Fruit fly (Drosophila melanogaster) whole organism, embryonic: ENCODE measurements around the gene Bap111.

Experiments used
- B-H1 ChIP-seq: fragments of 200-800 bp; sonication (Bioruptor generic); IDR thresholded peaks from 3 replicates; pipeline ENCODE4 v1.3.6; 2022; ENCODE audit warnings: missing biosample characterization, missing genetic modification characterization
- Blimp-1 ChIP-seq: fragments of 200-800 bp; sonication (Bioruptor generic); optimal IDR thresholded peaks from 3 replicates; lab custom pipeline; 2018; ENCODE audit warnings: missing biosample characterization, missing genetic modification characterization, mild to moderate bottlenecking, moderate library complexity, missing genetic modification reagents
- CG12155 ChIP-seq: fragments of 200-800 bp; sonication (Bioruptor generic); optimal IDR thresholded peaks from 3 replicates; lab custom pipeline; 2016; ENCODE audit warnings: missing biosample characterization, missing genetic modification characterization
- CG12391 ChIP-seq: fragments of 200-800 bp; sonication (Bioruptor generic); optimal IDR thresholded peaks from 3 replicates; lab custom pipeline; 2018; ENCODE audit warnings: missing biosample characterization, mild to moderate bottlenecking, missing genetic modification characterization, moderate library complexity
- CG13775 ChIP-seq: fragments of 200-800 bp; sonication (Bioruptor generic); optimal IDR thresholded peaks from 3 replicates; lab custom pipeline; 2017; ENCODE audit warnings: missing biosample characterization, mild to moderate bottlenecking, missing genetic modification characterization
- CG14050 ChIP-seq: fragments of 200-800 bp; sonication (Bioruptor generic); IDR thresholded peaks from 3 replicates; pipeline ENCODE4 v1.3.6; 2022; ENCODE audit warnings: missing biosample characterization, missing genetic modification characterization
- CG14710 ChIP-seq: fragments of 200-800 bp; sonication (Bioruptor generic); optimal IDR thresholded peaks from 3 replicates; lab custom pipeline; 2019; ENCODE audit warnings: missing biosample characterization, mild to moderate bottlenecking, missing genetic modification characterization, moderate library complexity
- CG16815 ChIP-seq: fragments of 200-800 bp; sonication (Bioruptor generic); optimal IDR thresholded peaks from 3 replicates; lab custom pipeline; 2017; ENCODE audit warnings: missing biosample characterization, mild to moderate bottlenecking, missing genetic modification characterization
- CG17612 ChIP-seq: fragments of 200-800 bp; sonication (Bioruptor generic); IDR thresholded peaks from 2 replicates; pipeline ENCODE4 v1.3.6; 2022; ENCODE audit warnings: missing biosample characterization, missing genetic modification characterization
- CG18262 ChIP-seq: fragments of 200-800 bp; optimal IDR thresholded peaks from 3 replicates; lab custom pipeline; 2019; ENCODE audit warnings: missing biosample characterization, mild to moderate bottlenecking, missing genetic modification characterization, moderate library complexity
- CG30431 ChIP-seq: fragments of 200-800 bp; sonication (Bioruptor generic); optimal IDR thresholded peaks from 2 replicates; lab custom pipeline; 2017; ENCODE audit warnings: missing biosample characterization, missing genetic modification characterization
- CG3065 ChIP-seq: fragments of 200-800 bp; sonication (Bioruptor generic); optimal IDR thresholded peaks from 2 replicates; lab custom pipeline; 2016; ENCODE audit warnings: missing biosample characterization, missing genetic modification characterization
- CG32767 ChIP-seq: fragments of 200-800 bp; sonication (Bioruptor generic); IDR thresholded peaks from 2 replicates; pipeline ENCODE4 v1.3.6; 2022; ENCODE audit warnings: missing biosample characterization, missing genetic modification characterization
- CG3407 ChIP-seq: fragments of 200-800 bp; sonication (Bioruptor generic); optimal IDR thresholded peaks from 2 replicates; lab custom pipeline; 2018; ENCODE audit warnings: missing biosample characterization, mild to moderate bottlenecking, missing genetic modification characterization
- CG34422 ChIP-seq: fragments of 200-800 bp; sonication (Bioruptor generic); IDR thresholded peaks from 3 replicates; pipeline ENCODE4 v1.3.6; 2022; ENCODE audit warnings: missing biosample characterization, missing genetic modification characterization
- CG3838 ChIP-seq: fragments of 200-800 bp; sonication (Bioruptor generic); optimal IDR thresholded peaks from 3 replicates; lab custom pipeline; 2016; ENCODE audit warnings: missing biosample characterization, missing genetic modification characterization
- CG6175 ChIP-seq: fragments of 200-800 bp; sonication (Bioruptor generic); IDR thresholded peaks from 3 replicates; pipeline ENCODE4 v1.3.6; 2022; ENCODE audit warnings: missing biosample characterization, missing genetic modification characterization
- CG6272 ChIP-seq: fragments of 200-800 bp; sonication (Bioruptor generic); IDR thresholded peaks from 2 replicates; pipeline ENCODE4 v1.3.6; 2022; ENCODE audit warnings: missing biosample characterization, missing genetic modification characterization
- CG6813 ChIP-seq: fragments of 200-800 bp; sonication (Bioruptor generic); optimal IDR thresholded peaks from 2 replicates; lab custom pipeline; 2017; ENCODE audit warnings: missing biosample characterization, missing genetic modification characterization, mild to moderate bottlenecking, moderate library complexity, missing genetic modification reagents
- Dll ChIP-seq: fragments of 200-800 bp; sonication (Bioruptor generic); IDR thresholded peaks from 4 replicates; pipeline ENCODE4 v1.3.6; 2022; ENCODE audit warnings: missing biosample characterization, missing genetic modification characterization; ENCODE audit not compliant: partially characterized antibody
- Doc2 ChIP-seq: fragments of 200-800 bp; sonication (Bioruptor generic); IDR thresholded peaks from 2 replicates; pipeline ENCODE4 v1.3.6; 2022; ENCODE audit warnings: missing biosample characterization, missing genetic modification characterization
- Dref ChIP-seq: fragments of 200-800 bp; sonication (Bioruptor generic); IDR thresholded peaks from 2 replicates; pipeline ENCODE4 v1.3.6; 2022; ENCODE audit warnings: missing biosample characterization, missing genetic modification characterization
- Fer3 ChIP-seq: fragments of 200-800 bp; sonication (Bioruptor generic); optimal IDR thresholded peaks from 2 replicates; lab custom pipeline; 2018; ENCODE audit warnings: missing biosample characterization, mild to moderate bottlenecking, missing genetic modification characterization, moderate library complexity
- Gug ChIP-seq: fragments of 200-800 bp; sonication (Bioruptor generic); IDR thresholded peaks from 4 replicates; pipeline ENCODE4 v1.3.6; 2022; ENCODE audit warnings: missing biosample characterization, missing genetic modification characterization
- Hand ChIP-seq: fragments of 200-800 bp; sonication (Bioruptor generic); optimal IDR thresholded peaks from 2 replicates; lab custom pipeline; 2017; ENCODE audit warnings: mild to moderate bottlenecking, missing biosample characterization, missing genetic modification reagents, missing genetic modification characterization
- Oaz ChIP-seq: fragments of 200-800 bp; sonication (Bioruptor generic); IDR thresholded peaks from 2 replicates; pipeline ENCODE4 v1.3.6; 2022; ENCODE audit warnings: missing biosample characterization, missing genetic modification characterization
- Opbp ChIP-seq: fragments of 200-800 bp; sonication (Bioruptor generic); IDR thresholded peaks from 3 replicates; pipeline ENCODE4 v1.3.6; 2022; ENCODE audit warnings: missing biosample characterization, missing genetic modification characterization; ENCODE audit not compliant: partially characterized antibody
- Sry-δ ChIP-seq: fragments of 200-800 bp; sonication (Bioruptor generic); optimal IDR thresholded peaks from 2 replicates; lab custom pipeline; 2016; ENCODE audit warnings: missing biosample characterization, missing genetic modification characterization
- ci ChIP-seq: fragments of 200-800 bp; sonication (Bioruptor generic); IDR thresholded peaks from 3 replicates; pipeline ENCODE4 v1.3.6; 2022; ENCODE audit warnings: missing biosample characterization, missing genetic modification characterization
- croc ChIP-seq: fragments of 200-800 bp; sonication (Bioruptor generic); conservative IDR thresholded peaks from 3 replicates; pipeline ENCODE4 v1.3.6; 2022; ENCODE audit warnings: missing biosample characterization, missing genetic modification characterization
- crp ChIP-seq, 2 experiments: fragments of 200-800 bp; sonication (Bioruptor generic); optimal IDR thresholded peaks; 2 replicates in 1 of 2; 3 replicates in 1 of 2; lab custom pipeline; 2017; ENCODE audit warnings: missing biosample characterization in 2 of 2, missing genetic modification characterization in 2 of 2, mild to moderate bottlenecking in 1 of 2, moderate library complexity in 1 of 2
- cwo ChIP-seq: fragments of 200-800 bp; sonication (Bioruptor generic); optimal IDR thresholded peaks from 3 replicates; lab custom pipeline; 2017; ENCODE audit warnings: missing biosample characterization, missing genetic modification characterization, mild to moderate bottlenecking, moderate library complexity, missing genetic modification reagents
- disco-r ChIP-seq: fragments of 200-800 bp; sonication (Bioruptor generic); optimal IDR thresholded peaks from 2 replicates; lab custom pipeline; 2016; ENCODE audit warnings: missing biosample characterization, missing genetic modification characterization
- dmrt99B ChIP-seq: fragments of 200-800 bp; sonication (Bioruptor generic); optimal IDR thresholded peaks from 2 replicates; lab custom pipeline; 2018; ENCODE audit warnings: missing biosample characterization, mild to moderate bottlenecking, missing genetic modification characterization, moderate library complexity
- fd3F ChIP-seq: fragments of 200-800 bp; sonication (Bioruptor generic); optimal IDR thresholded peaks from 2 replicates; lab custom pipeline; 2018; ENCODE audit warnings: missing biosample characterization, mild to moderate bottlenecking, missing genetic modification characterization, moderate library complexity
- fd64A ChIP-seq: fragments of 200-800 bp; sonication (Bioruptor generic); optimal IDR thresholded peaks from 3 replicates; lab custom pipeline; 2018; ENCODE audit warnings: missing biosample characterization, mild to moderate bottlenecking, missing genetic modification characterization
- gcm2 ChIP-seq: fragments of 200-800 bp; sonication (Bioruptor generic); optimal IDR thresholded peaks from 2 replicates; lab custom pipeline; 2016; ENCODE audit warnings: missing biosample characterization, missing genetic modification characterization
- gsb ChIP-seq: fragments of 200-800 bp; sonication (Bioruptor generic); IDR thresholded peaks from 2 replicates; pipeline ENCODE4 v1.3.6; 2022; ENCODE audit warnings: missing biosample characterization, missing genetic modification characterization
- inv ChIP-seq: fragments of 200-800 bp; sonication (Bioruptor generic); IDR thresholded peaks from 2 replicates; pipeline ENCODE4 v1.3.6; 2022; ENCODE audit warnings: missing biosample characterization, missing genetic modification characterization; ENCODE audit not compliant: partially characterized antibody
- kah ChIP-seq: fragments of 200-800 bp; sonication (Bioruptor generic); optimal IDR thresholded peaks from 2 replicates; lab custom pipeline; 2018; ENCODE audit warnings: missing biosample characterization, mild to moderate bottlenecking, missing genetic modification characterization
- klu ChIP-seq: fragments of 200-800 bp; sonication (Bioruptor generic); IDR thresholded peaks from 2 replicates; pipeline ENCODE4 v1.3.6; 2022; ENCODE audit warnings: missing biosample characterization, missing genetic modification characterization
- lov ChIP-seq, 2 experiments: fragments of 200-800 bp in 1 of 2; fragments of >200 bp in 1 of 2; sonication (Bioruptor generic) in 1 of 2; IDR thresholded peaks in 1 of 2; optimal IDR thresholded peaks in 1 of 2; 2 replicates in 1 of 2; 3 replicates in 1 of 2; pipeline versions ENCODE4 v1.3.6 to Lab custom; 2017 to 2022; ENCODE audit warnings: missing biosample characterization in 1 of 2, missing genetic modification characterization in 1 of 2
- psq ChIP-seq: fragments of 200-800 bp; sonication (Bioruptor generic); optimal IDR thresholded peaks from 2 replicates; lab custom pipeline; 2017; ENCODE audit warnings: missing biosample characterization, missing genetic modification characterization
- repo ChIP-seq: fragments of 200-800 bp; sonication (Bioruptor generic); optimal IDR thresholded peaks from 2 replicates; lab custom pipeline; 2016; ENCODE audit warnings: missing biosample characterization, missing genetic modification characterization
- run ChIP-seq: fragments of 200-800 bp; sonication (Bioruptor generic); optimal IDR thresholded peaks from 3 replicates; lab custom pipeline; 2018; ENCODE audit warnings: missing biosample characterization, mild to moderate bottlenecking, missing genetic modification characterization
- scrt ChIP-seq: fragments of 200-800 bp; sonication (Bioruptor generic); optimal IDR thresholded peaks from 2 replicates; lab custom pipeline; 2018; ENCODE audit warnings: missing biosample characterization, mild to moderate bottlenecking, missing genetic modification characterization, moderate library complexity
- sens ChIP-seq: fragments of 200-800 bp; sonication (Bioruptor generic); peaks from one replicate; lab custom pipeline; 2016; ENCODE audit warnings: missing biosample characterization, missing genetic modification characterization
- sima ChIP-seq: fragments of 200-800 bp; sonication (Bioruptor generic); optimal IDR thresholded peaks from 2 replicates; lab custom pipeline; 2016; ENCODE audit warnings: missing biosample characterization, missing genetic modification characterization
- trem ChIP-seq: fragments of 200-800 bp; optimal IDR thresholded peaks from 3 replicates; lab custom pipeline; 2019; ENCODE audit warnings: missing biosample characterization, mild to moderate bottlenecking, missing genetic modification characterization, moderate library complexity
- zf30C ChIP-seq: fragments of 200-800 bp; sonication (Bioruptor generic); optimal IDR thresholded peaks from 3 replicates; lab custom pipeline; 2018; ENCODE audit warnings: missing biosample characterization, mild to moderate bottlenecking, missing genetic modification characterization

The Bap111 gene

dm6 chrX:9106775-9107283, 42.3 kb upstream of the Bap111 start, which contains the start of gene Arfrp1 (continued):
- TF ChIP-seq CG30431 (no peak), repo (GFP tag; lab: Kevin White, UChicago) (no peak), Doc2 (GFP tag; lab: Robert Waterston, UW) (no peak), gsb (no peak), gcm2 (GFP tag; lab: Kevin White, UChicago) (no peak), sens (GFP tag; lab: Kevin White, UChicago) (peak; percentile 86), B-H1 (GFP tag; lab: Robert Waterston, UW) (no peak; the same call in 2 of the 3 replicates), klu (GFP tag; lab: Robert Waterston, UW) (no peak), CG16815 (GFP tag; lab: Kevin White, UChicago) (no peak), CG32767 (GFP tag; lab: Robert Waterston, UW) (no peak), CG18262 (tag; lab: Kevin White, UChicago) (peak; percentile 56), zf30C (GFP tag; lab: Kevin White, UChicago) (no peak), kah (GFP tag; lab: Kevin White, UChicago) (no peak), sima (no peak), Sry-δ (GFP tag; lab: Kevin White, UChicago) (peak; percentile 83), lov (optimal IDR thresholded peaks at IDR 0.05; lab: Kevin White, UChicago) (no peak), lov (GFP tag; IDR thresholded peaks at IDR 0.05; lab: Robert Waterston, UW) (no peak), Fer3 (no peak), Hand (GFP tag; lab: Kevin White, UChicago) (no peak), CG3407 (GFP tag; lab: Kevin White, UChicago) (no peak), CG12155 (GFP tag; lab: Kevin White, UChicago) (no peak), Gug (GFP tag; lab: Robert Waterston, UW) (peak; percentile 10; the same call in 1 of the 4 replicates), trem (tag; lab: Kevin White, UChicago) (peak; percentile 3), disco-r (GFP tag; lab: Kevin White, UChicago) (peak; percentile 11), fd64A (GFP tag; lab: Kevin White, UChicago) (no peak), CG3065 (no peak), Blimp-1 (no peak), fd3F (GFP tag; lab: Kevin White, UChicago) (no peak), croc (no peak), CG13775 (peak; percentile 6), Oaz (GFP tag; lab: Robert Waterston, UW) (no peak), Dref (GFP tag; lab: Robert Waterston, UW) (peak; percentile 43), CG14710 (tag; lab: Kevin White, UChicago) (peak; percentile 47), CG14050 (GFP tag; lab: Robert Waterston, UW) (no peak), crp (GFP tag; optimal IDR thresholded peaks at IDR 0.05; lab: Kevin White, UChicago) (no peak), CG12391 (tag; lab: Kevin White, UChicago) (peak; percentile 34), CG6813 (GFP tag; lab: Kevin White, UChicago) (no peak), CG34422 (GFP tag; lab: Robert Waterston, UW) (0 out of 3 replicates have a peak, but pooled peaks have one; percentile 11), Dll (GFP tag; lab: Robert Waterston, UW) (peak; percentile 83), CG6272 (GFP tag; lab: Robert Waterston, UW) (no peak), ci (GFP tag; lab: Robert Waterston, UW) (peak; percentile 8; the same call in 1 of the 3 replicates), inv (peak; percentile 75), CG17612 (GFP tag; lab: Robert Waterston, UW) (no peak), dmrt99B (tag; lab: Kevin White, UChicago) (no peak), Opbp (peak; percentile 90), psq (GFP tag; lab: Kevin White, UChicago) (no peak), cwo (GFP tag; lab: Kevin White, UChicago) (no peak), CG3838 (no peak), run (tag; lab: Kevin White, UChicago) (no peak), scrt (GFP tag; lab: Kevin White, UChicago) (no peak), CG6175 (no peak)
